Fruit fly (Drosophila melanogaster): ENCODE measurements around the gene mRpS34.

DNA sequence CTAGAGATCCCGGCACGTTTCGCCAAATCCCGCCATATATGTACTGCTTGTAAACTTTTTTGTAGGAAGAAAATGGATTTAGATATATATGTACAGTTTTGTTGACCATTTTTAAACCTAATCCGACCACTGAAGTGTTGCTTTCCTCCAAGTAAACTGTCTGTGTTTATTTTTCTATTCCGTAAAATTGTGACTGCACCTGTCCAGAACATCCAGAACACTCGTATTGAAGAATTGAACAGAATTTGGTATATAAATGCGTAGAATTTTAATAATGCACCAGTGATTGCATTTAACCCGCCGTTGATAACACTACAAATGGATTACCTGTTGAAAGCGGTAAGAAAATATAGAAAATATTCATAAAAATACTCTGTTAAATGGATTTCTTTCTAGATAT lies 43.9 kb upstream of the mRpS34 start, which contains the start of gene CG43249:
- TF ChIP-seq CG8478 (optimal IDR thresholded peaks at IDR 0.05) (no peak), CTCF (optimal IDR thresholded peaks at IDR 0.05) (no peak)

Measured in S2 (cell line).